Fruit fly (Drosophila melanogaster): ENCODE data around the gene CG31098.
A peak's percentile ranks its signal among the peaks of the same experiment; 100 is the strongest.

The CG31098 gene

DNA sequence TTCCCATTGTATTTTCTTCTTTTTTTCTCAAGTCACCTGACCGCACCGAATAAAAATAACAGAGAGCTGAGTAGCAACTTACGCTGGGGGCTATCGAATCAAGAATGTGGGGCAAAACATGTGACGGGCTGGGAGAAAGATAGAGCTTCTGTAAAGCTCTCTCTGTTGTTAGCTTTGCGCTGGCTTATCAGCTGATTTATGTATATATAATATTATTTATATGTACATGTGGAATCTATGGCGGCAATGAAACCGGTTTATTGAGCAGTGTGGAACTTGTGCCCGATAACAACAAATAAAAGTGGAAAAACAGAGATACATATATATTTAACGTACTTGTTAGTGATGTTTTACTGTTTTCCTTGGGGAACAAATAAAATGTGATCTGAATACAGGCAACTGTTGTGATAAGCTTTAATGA is at the start of gene CG31098:
Gene CG31098, minus strand, starts transcription at position 114 of the 421 bp plus-strand sequence.
- TF ChIP-seq CrebA (GFP tag; optimal IDR thresholded peaks at IDR 0.05; ENCODE audit: borderline replicate concordance) (peak; percentile 93), N (GFP tag; optimal IDR thresholded peaks at IDR 0.05) (no peak), Abd-B (GFP tag; optimal IDR thresholded peaks at IDR 0.05) (no peak), HLH106 (tag; optimal IDR thresholded peaks at IDR 0.05) (no peak), dsf (GFP tag; optimal IDR thresholded peaks at IDR 0.05; ENCODE audit: borderline replicate concordance) (no peak), sage (GFP tag; optimal IDR thresholded peaks at IDR 0.05) (peak; percentile 67), Hr78 (GFP tag; optimal IDR thresholded peaks at IDR 0.05) (no peak), ey (GFP tag; optimal IDR thresholded peaks at IDR 0.05) (no peak), Vsx2 (GFP tag; optimal IDR thresholded peaks at IDR 0.05; ENCODE audit: partially characterized antibody) (no peak), tai (GFP tag; optimal IDR thresholded peaks at IDR 0.05) (no peak), Rel (GFP tag; optimal IDR thresholded peaks at IDR 0.05) (peak; percentile 85), Rel (tag; optimal IDR thresholded peaks at IDR 0.05) (no peak), dmrt93B (GFP tag; optimal IDR thresholded peaks at IDR 0.05) (no peak), jim (GFP tag; optimal IDR thresholded peaks at IDR 0.05) (no peak), br (GFP tag; optimal IDR thresholded peaks at IDR 0.05) (no peak), brk (GFP tag; optimal IDR thresholded peaks at IDR 0.05) (peak; percentile 74), CG32264 (GFP tag; optimal IDR thresholded peaks at IDR 0.05) (no peak), Hr83 (GFP tag; optimal IDR thresholded peaks at IDR 0.05; ENCODE audit: poor library complexity, severe bottlenecking) (no peak), rgr (GFP tag; optimal IDR thresholded peaks at IDR 0.05) (peak; percentile 21), OdsH (GFP tag; optimal IDR thresholded peaks at IDR 0.05) (peak; percentile 16), h (GFP tag; optimal IDR thresholded peaks at IDR 0.05) (peak; percentile 64), Mio (GFP tag; optimal IDR thresholded peaks at IDR 0.05) (no peak), psq (GFP tag; optimal IDR thresholded peaks at IDR 0.05) (no peak)

DNA sequence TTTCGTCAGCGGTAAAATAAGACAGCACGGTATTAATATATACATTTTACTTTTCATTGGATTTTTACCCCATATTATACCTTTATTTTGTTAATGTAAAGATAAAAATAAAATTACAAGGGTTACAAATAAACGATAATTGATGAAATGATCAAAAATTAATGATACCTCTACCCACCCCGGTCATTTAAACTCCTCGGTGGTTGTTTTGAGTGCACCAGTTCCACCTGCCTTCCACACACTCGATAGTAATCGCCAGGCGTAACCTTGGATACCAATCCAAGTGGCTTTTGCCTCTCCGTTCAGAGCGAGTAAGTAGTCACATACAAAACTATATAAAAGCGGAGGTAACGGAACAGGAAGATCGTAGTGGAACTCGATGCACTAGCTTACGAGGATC is 47.2 kb upstream of the CG31098 start, which contains the start of gene rha:
Gene rha, plus strand, starts transcription at position 301 of the 400 bp plus-strand sequence.
- TF ChIP-seq Mio (GFP tag; optimal IDR thresholded peaks at IDR 0.05) (no peak), Rel (GFP tag; optimal IDR thresholded peaks at IDR 0.05) (no peak), Rel (tag; optimal IDR thresholded peaks at IDR 0.05) (no peak), CrebA (GFP tag; optimal IDR thresholded peaks at IDR 0.05; ENCODE audit: borderline replicate concordance) (no peak), dsf (GFP tag; optimal IDR thresholded peaks at IDR 0.05; ENCODE audit: borderline replicate concordance) (no peak), fru (GFP tag; optimal IDR thresholded peaks at IDR 0.05) (no peak), Sp1 (GFP tag; optimal IDR thresholded peaks at IDR 0.05) (no peak), sage (GFP tag; optimal IDR thresholded peaks at IDR 0.05) (no peak), Dfd (GFP tag; optimal IDR thresholded peaks at IDR 0.05) (no peak)

DNA sequence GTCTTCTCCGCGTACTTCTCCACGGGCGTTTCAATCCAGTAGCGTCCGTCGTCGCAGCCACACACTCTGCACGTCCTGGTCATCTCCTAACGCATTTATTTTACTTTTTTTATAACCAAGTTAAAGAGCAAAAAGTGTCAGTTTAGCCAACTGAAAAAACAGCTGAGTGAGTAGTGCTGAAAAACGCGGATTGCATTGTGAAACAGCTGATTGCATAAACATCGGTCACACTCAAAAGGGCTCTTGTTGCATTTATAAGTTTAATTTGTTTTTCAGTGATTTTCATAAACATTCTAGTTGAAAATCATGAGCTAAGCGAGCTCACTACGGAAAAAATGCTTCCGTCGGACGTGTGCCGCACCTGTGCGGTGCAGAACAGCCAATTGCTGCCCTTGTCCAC is 42.3 kb upstream of the CG31098 start, which contains the start of the genes CG10669 and CG11902:
Gene CG10669, minus strand, starts transcription at position 179 of the 400 bp plus-strand sequence.
Gene CG11902, plus strand, starts transcription at position 193 of the 400 bp plus-strand sequence.
- TF ChIP-seq sage (GFP tag; optimal IDR thresholded peaks at IDR 0.05) (no peak), Hr83 (GFP tag; optimal IDR thresholded peaks at IDR 0.05; ENCODE audit: poor library complexity, severe bottlenecking) (peak; percentile 18)

DNA sequence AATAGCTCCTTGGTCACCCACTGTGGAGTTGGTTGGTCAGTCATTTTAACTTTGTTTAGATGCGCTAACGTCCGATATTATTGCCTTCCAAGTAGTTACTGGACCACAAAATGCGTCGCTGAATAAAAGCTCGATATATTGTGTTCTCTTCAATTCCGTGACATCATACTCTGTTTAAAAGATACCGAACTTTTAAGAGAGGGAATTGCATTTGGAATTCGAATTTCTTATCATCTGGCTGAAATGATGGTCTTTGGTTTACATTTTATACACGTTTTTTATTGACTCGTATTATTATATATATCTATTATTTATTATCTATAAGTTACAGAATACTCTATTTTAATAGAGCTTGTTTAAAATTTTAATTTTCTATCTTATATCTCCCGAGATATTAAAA is 38.3 kb upstream of the CG31098 start, which contains the start of gene CHKov2:
Gene CHKov2, minus strand, starts transcription at position 101 of the 400 bp plus-strand sequence.
- TF ChIP-seq CG9705 (GFP tag; optimal IDR thresholded peaks at IDR 0.05): no peak

DNA sequence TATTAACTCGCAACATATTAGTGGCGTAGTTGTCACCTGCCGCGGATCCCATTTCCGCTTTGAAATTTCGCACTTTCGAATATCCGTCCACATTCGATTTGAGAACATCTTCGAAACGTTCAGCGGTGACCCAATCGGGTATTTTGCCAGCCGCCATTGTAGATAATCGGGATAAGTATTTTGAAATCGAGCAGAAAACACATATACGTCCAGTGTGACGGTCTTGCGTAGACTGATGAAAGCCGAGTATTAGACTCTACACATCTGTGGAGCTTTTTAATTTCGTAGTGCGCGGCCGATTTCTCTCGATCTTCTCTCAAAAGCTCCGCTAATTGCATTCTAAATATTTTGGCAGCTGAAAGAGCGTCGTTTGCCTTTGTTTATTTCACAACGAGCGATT is 36.3 kb upstream of the CG31098 start, which contains the start of gene CHKov1:
Gene CHKov1, minus strand, starts transcription at position 238 of the 400 bp plus-strand sequence.
- TF ChIP-seq Hnf4 (GFP tag; optimal IDR thresholded peaks at IDR 0.05) (no peak), Rel (GFP tag; optimal IDR thresholded peaks at IDR 0.05) (peak; percentile 31), Rel (tag; optimal IDR thresholded peaks at IDR 0.05) (peak; percentile 84), HLH106 (tag; optimal IDR thresholded peaks at IDR 0.05) (no peak), Mio (GFP tag; optimal IDR thresholded peaks at IDR 0.05) (no peak), Vsx2 (GFP tag; optimal IDR thresholded peaks at IDR 0.05; ENCODE audit: partially characterized antibody) (peak; percentile 14), Dif (GFP tag; optimal IDR thresholded peaks at IDR 0.05; ENCODE audit: partially characterized antibody) (peak; percentile 40), OdsH (GFP tag; optimal IDR thresholded peaks at IDR 0.05) (peak; percentile 42), psq (GFP tag; optimal IDR thresholded peaks at IDR 0.05) (no peak), dl (GFP tag; optimal IDR thresholded peaks at IDR 0.05; ENCODE audit: insufficient read depth in 1 of 2, partially characterized antibody in 2 of 2) (peak; percentile 9 to 15), N (GFP tag; optimal IDR thresholded peaks at IDR 0.05) (no peak), fru (GFP tag; optimal IDR thresholded peaks at IDR 0.05) (no peak), rgr (GFP tag; optimal IDR thresholded peaks at IDR 0.05) (peak; percentile 33)

Data from whole organism, wandering third instar larva.